Fruit fly (Drosophila melanogaster): ENCODE measurements around the gene CG9121.
A peak's percentile ranks its signal among the peaks of the same experiment; 100 is the strongest.

Gene CG9121

dm6 chr2L:5043495-5044146 lies 7.2 kb downstream of the CG9121 start (continued):
- peak; percentile 74 for TF ChIP-seq CG8119 (GFP tag; IDR thresholded peaks at IDR 0.05)
- peak; percentile 56 for TF ChIP-seq cyc (GFP tag; optimal IDR thresholded peaks at IDR 0.05)
- TF ChIP-seq lz (GFP tag; optimal IDR thresholded peaks at IDR 0.05): peak; percentile 68
- peak; percentile 87 for TF ChIP-seq CG32006 (GFP tag; optimal IDR thresholded peaks at IDR 0.05)
- TF ChIP-seq Blimp-1 (GFP tag; optimal IDR thresholded peaks at IDR 0.05): peak; percentile 48
- no peak for TF ChIP-seq Hr38 (GFP tag; optimal IDR thresholded peaks at IDR 0.05)
- peak; percentile 61 for TF ChIP-seq Smox (GFP tag; optimal IDR thresholded peaks at IDR 0.05)
- TF ChIP-seq CG10631 (GFP tag; optimal IDR thresholded peaks at IDR 0.05): peak; percentile 79
- peak; percentile 72 for TF ChIP-seq CG6276 (GFP tag; optimal IDR thresholded peaks at IDR 0.05)
- TF ChIP-seq Hr4 (GFP tag; optimal IDR thresholded peaks at IDR 0.05): peak; percentile 79
- peak; percentile 75 for TF ChIP-seq Eip78C (GFP tag)
- TF ChIP-seq fd59A (GFP tag; optimal IDR thresholded peaks at IDR 0.05): peak; percentile 8
- TF ChIP-seq pdm3 (GFP tag; optimal IDR thresholded peaks at IDR 0.05): peak; percentile 80
- TF ChIP-seq Sox102F (GFP tag; optimal IDR thresholded peaks at IDR 0.05): peak; percentile 70
- TF ChIP-seq Gug (GFP tag; IDR thresholded peaks at IDR 0.05): peak; percentile 57
- TF ChIP-seq Sox15 (GFP tag; optimal IDR thresholded peaks at IDR 0.05): peak; percentile 30
- TF ChIP-seq topi (GFP tag; optimal IDR thresholded peaks at IDR 0.05): peak; percentile 62
- peak; percentile 85 for TF ChIP-seq svp (GFP tag)
- TF ChIP-seq CG31627 (GFP tag; optimal IDR thresholded peaks at IDR 0.05): peak; percentile 73
- peak; percentile 66 for TF ChIP-seq CG10669 (GFP tag; optimal IDR thresholded peaks at IDR 0.05)
- TF ChIP-seq eg (GFP tag; IDR thresholded peaks at IDR 0.05): peak; percentile 84
- TF ChIP-seq CG3032 (tag; optimal IDR thresholded peaks at IDR 0.05): peak; percentile 59
- peak; percentile 77 for TF ChIP-seq acj6 (GFP tag; optimal IDR thresholded peaks at IDR 0.05)
- TF ChIP-seq CG11902 (GFP tag; optimal IDR thresholded peaks at IDR 0.05): peak; percentile 45
- TF ChIP-seq CG9139 (GFP tag; optimal IDR thresholded peaks at IDR 0.05): no peak
- TF ChIP-seq fd85E (GFP tag; optimal IDR thresholded peaks at IDR 0.05): no peak
- TF ChIP-seq Hr39 (GFP tag; optimal IDR thresholded peaks at IDR 0.05): peak; percentile 72
- TF ChIP-seq fkh (GFP tag; optimal IDR thresholded peaks at IDR 0.05): no peak
- peak; percentile 50 for TF ChIP-seq spab (GFP tag; optimal IDR thresholded peaks at IDR 0.05)
- peak; percentile 10 for TF ChIP-seq Eip93F (GFP tag; optimal IDR thresholded peaks at IDR 0.05)
- peak; percentile 28 for TF ChIP-seq CG8319 (GFP tag; optimal IDR thresholded peaks at IDR 0.05)
- TF ChIP-seq achi (GFP tag; optimal IDR thresholded peaks at IDR 0.05): peak; percentile 72
- TF ChIP-seq CG6163 (GFP tag; IDR thresholded peaks at IDR 0.05): peak; percentile 86
- TF ChIP-seq dac (GFP tag; optimal IDR thresholded peaks at IDR 0.05): peak; percentile 75
- peak; percentile 53 for TF ChIP-seq CG6792 (GFP tag; optimal IDR thresholded peaks at IDR 0.05)
- TF ChIP-seq CG4318 (GFP tag; optimal IDR thresholded peaks at IDR 0.05): peak; percentile 76
- peak; percentile 67 for TF ChIP-seq CG11294 (GFP tag; IDR thresholded peaks at IDR 0.05)
- TF ChIP-seq CG3919 (GFP tag; optimal IDR thresholded peaks at IDR 0.05): peak; percentile 69
- peak; percentile 61 for TF ChIP-seq Sox14 (GFP tag; optimal IDR thresholded peaks at IDR 0.05)

- TF ChIP-seq Ets21C (GFP tag; optimal IDR thresholded peaks at IDR 0.05): peak; percentile 29
- peak; percentile 76 for TF ChIP-seq svp (GFP tag)
- TF ChIP-seq lz (GFP tag; optimal IDR thresholded peaks at IDR 0.05): peak; percentile 46
- TF ChIP-seq fkh (GFP tag; optimal IDR thresholded peaks at IDR 0.05): peak; percentile 73
- TF ChIP-seq dac (GFP tag; optimal IDR thresholded peaks at IDR 0.05): no peak
- TF ChIP-seq CG6792 (GFP tag; optimal IDR thresholded peaks at IDR 0.05): peak; percentile 2
- TF ChIP-seq Met (GFP tag; optimal IDR thresholded peaks at IDR 0.05): peak; percentile 28
- TF ChIP-seq achi (GFP tag; optimal IDR thresholded peaks at IDR 0.05): peak; percentile 5
- TF ChIP-seq esn (GFP tag; optimal IDR thresholded peaks at IDR 0.05): peak; percentile 52
- TF ChIP-seq OdsH (GFP tag; optimal IDR thresholded peaks at IDR 0.05): peak; percentile 33
- peak; percentile 70 for TF ChIP-seq Sox14 (GFP tag; optimal IDR thresholded peaks at IDR 0.05)
- TF ChIP-seq acj6 (GFP tag; optimal IDR thresholded peaks at IDR 0.05): peak; percentile 14
- no peak for TF ChIP-seq salr (GFP tag; optimal IDR thresholded peaks at IDR 0.05)
- TF ChIP-seq Hr4 (GFP tag; optimal IDR thresholded peaks at IDR 0.05): peak; percentile 20
- TF ChIP-seq Hr39 (GFP tag; optimal IDR thresholded peaks at IDR 0.05): peak; percentile 39
- no peak for TF ChIP-seq CG15336 (GFP tag; IDR thresholded peaks at IDR 0.05)
- TF ChIP-seq topi (GFP tag; optimal IDR thresholded peaks at IDR 0.05): peak; percentile 42
- peak; percentile 53 for TF ChIP-seq cyc (GFP tag; optimal IDR thresholded peaks at IDR 0.05)
- peak; percentile 26 for TF ChIP-seq Smox (GFP tag; optimal IDR thresholded peaks at IDR 0.05)
- peak; percentile 47 for TF ChIP-seq CG3032 (tag; optimal IDR thresholded peaks at IDR 0.05)
- TF ChIP-seq CG31627 (GFP tag; optimal IDR thresholded peaks at IDR 0.05): peak; percentile 61
- no peak for TF ChIP-seq Sox102F (GFP tag; optimal IDR thresholded peaks at IDR 0.05)
- peak; percentile 43; the same call in 2 of the 3 replicates for TF ChIP-seq eg (GFP tag; IDR thresholded peaks at IDR 0.05)
- TF ChIP-seq vri (GFP tag; optimal IDR thresholded peaks at IDR 0.05): peak; percentile 66
- TF ChIP-seq CG3919 (GFP tag; optimal IDR thresholded peaks at IDR 0.05): peak; percentile 54
- TF ChIP-seq CG8632 (GFP tag; optimal IDR thresholded peaks at IDR 0.05): no peak
- no peak for TF ChIP-seq Lpt (GFP tag; optimal IDR thresholded peaks at IDR 0.05)
These were observed 7.8 kb downstream of the CG9121 start, which contains the start of the genes CG33995, CG44000 and CG44001 for dm6 chr2L:5043043-5043442. Gene CG33995, plus strand, starts transcription at chr2L:5043270. Gene CG44000, plus strand, starts transcription at chr2L:5043270. Gene CG44001, plus strand, starts transcription at chr2L:5043270.

All from whole organism, prepupa.